Fruit fly (Drosophila melanogaster): ENCODE results near the gene CG17776.

Gene CG17776

DNA sequence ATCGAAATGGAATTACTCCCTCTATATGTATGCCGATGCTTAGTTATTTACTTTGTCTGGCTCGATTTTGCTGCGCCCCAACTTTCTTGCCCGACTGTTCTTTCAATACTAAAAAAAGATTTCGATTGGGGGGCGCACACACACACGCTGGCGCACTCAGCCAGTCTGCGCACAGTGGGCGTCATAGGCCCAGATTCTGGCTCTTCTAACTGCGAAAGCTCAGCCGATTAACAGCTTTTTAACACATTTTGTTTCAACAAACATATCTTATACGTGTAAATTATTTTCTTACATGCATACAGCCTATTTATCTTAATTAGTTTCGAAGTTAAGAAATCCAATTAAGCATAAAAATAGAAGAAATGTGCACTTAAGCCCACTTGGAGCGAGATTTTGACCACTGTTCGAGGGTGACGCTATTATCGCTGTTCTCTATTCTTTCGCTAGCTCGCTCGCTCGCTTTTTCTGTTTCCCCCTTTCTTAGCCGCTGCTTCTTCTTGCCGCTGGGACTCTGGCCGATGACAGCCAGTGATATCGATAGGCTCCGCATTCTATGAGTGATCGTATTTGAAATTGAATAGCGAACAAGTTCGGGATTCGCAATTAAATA, 37.8 kb downstream of the CG17776 start, which contains the start of gene Vinc (continued):
- TF ChIP-seq E2f2 (GFP tag; IDR thresholded peaks at IDR 0.05) (peak; percentile 86), CG11560 (tag; IDR thresholded peaks at IDR 0.05) (peak; percentile 64; the same call in 2 of the 3 replicates), CG2202 (tag; optimal IDR thresholded peaks at IDR 0.05) (peak; percentile 20), ase (GFP tag; IDR thresholded peaks at IDR 0.05) (0 out of 3 replicates have a peak, but pooled peaks have one; percentile 55), Med (GFP tag) (peak; percentile 98), fru (optimal IDR thresholded peaks at IDR 0.05) (no peak), CG11085 (GFP tag; IDR thresholded peaks at IDR 0.05) (peak; percentile 60; the same call in 1 of the 2 replicates), scrt (GFP tag; optimal IDR thresholded peaks at IDR 0.05) (peak; percentile 87), CG10274 (GFP tag; optimal IDR thresholded peaks at IDR 0.05) (peak; percentile 82), twi (tag; optimal IDR thresholded peaks at IDR 0.05) (peak; percentile 48), her (GFP tag; optimal IDR thresholded peaks at IDR 0.05) (peak; percentile 80), toy (GFP tag; IDR thresholded peaks at IDR 0.05) (no peak; the same call in 1 of the 2 replicates), bbx (GFP tag; IDR thresholded peaks at IDR 0.05; ENCODE audit: partially characterized antibody) (peak; percentile 68), D (optimal IDR thresholded peaks at IDR 0.05) (no peak), D (GFP tag; optimal IDR thresholded peaks at IDR 0.05) (peak; percentile 82), CG1233 (GFP tag; optimal IDR thresholded peaks at IDR 0.05) (peak; percentile 90), Elba2 (GFP tag; optimal IDR thresholded peaks at IDR 0.05) (no peak), CG17328 (GFP tag; IDR thresholded peaks at IDR 0.05) (peak; percentile 62), CG4404 (GFP tag; IDR thresholded peaks at IDR 0.05) (peak; percentile 70), HmgD (GFP tag; optimal IDR thresholded peaks at IDR 0.05) (peak; percentile 54), CG15514 (GFP tag; optimal IDR thresholded peaks at IDR 0.05) (peak; percentile 86), CG11723 (GFP tag; optimal IDR thresholded peaks at IDR 0.05) (peak; percentile 55), sens (GFP tag) (peak; percentile 98), CG31365 (tag; optimal IDR thresholded peaks at IDR 0.05) (peak; percentile 62), jumu (GFP tag; optimal IDR thresholded peaks at IDR 0.05) (peak; percentile 86), Sin3A (optimal IDR thresholded peaks at IDR 0.05) (no peak), chif (GFP tag; optimal IDR thresholded peaks at IDR 0.05) (peak; percentile 13 to 85), aop (GFP tag; IDR thresholded peaks at IDR 0.05) (no peak), Dip3 (GFP tag; optimal IDR thresholded peaks at IDR 0.05) (peak; percentile 86), CG1832 (GFP tag; optimal IDR thresholded peaks at IDR 0.05) (no peak), D19A (tag; optimal IDR thresholded peaks at IDR 0.05) (peak; percentile 85), Xrp1 (GFP tag; IDR thresholded peaks at IDR 0.05) (peak; percentile 91), CG8388 (GFP tag; optimal IDR thresholded peaks at IDR 0.05) (peak; percentile 49), Lhr (GFP tag; optimal IDR thresholded peaks at IDR 0.05) (peak; percentile 15), Chrac-16 (GFP tag; optimal IDR thresholded peaks at IDR 0.05) (peak; percentile 52), CG4854 (GFP tag; optimal IDR thresholded peaks at IDR 0.05) (peak; percentile 73), ab (GFP tag; optimal IDR thresholded peaks at IDR 0.05) (peak; percentile 35), fd96Cb (tag; optimal IDR thresholded peaks at IDR 0.05) (peak; percentile 85), BtbVII (GFP tag; optimal IDR thresholded peaks at IDR 0.05) (peak; percentile 93), crc (GFP tag; optimal IDR thresholded peaks at IDR 0.05) (peak; percentile 79), lov (optimal IDR thresholded peaks at IDR 0.05) (no peak), lov (GFP tag; IDR thresholded peaks at IDR 0.05) (peak; percentile 67; the same call in 1 of the 3 replicates), ap (GFP tag; IDR thresholded peaks at IDR 0.05) (peak; percentile 67), en (GFP tag; optimal IDR thresholded peaks at IDR 0.05) (peak; percentile 82), cwo (GFP tag; optimal IDR thresholded peaks at IDR 0.05) (peak; percentile 91), Fer3 (tag; optimal IDR thresholded peaks at IDR 0.05) (peak; percentile 91), bsh (GFP tag; optimal IDR thresholded peaks at IDR 0.05) (peak; percentile 65 to 73), NC2β (GFP tag; optimal IDR thresholded peaks at IDR 0.05) (peak; percentile 29), CG9932 (GFP tag; IDR thresholded peaks at IDR 0.05) (peak; percentile 90), pnt (GFP tag; optimal IDR thresholded peaks at IDR 0.05) (peak; percentile 85), CG2199 (GFP tag; IDR thresholded peaks at IDR 0.05) (0 out of 3 replicates have a peak, but pooled peaks have one; percentile 52)
